Worm (Caenorhabditis elegans) whole organism, late embryonic: ENCODE results near the gene C09F5.3.

Source experiments
- C08G9.2 ChIP-seq: sonication (generic microtip); optimal IDR thresholded peaks from 2 replicates; lab custom pipeline; 2016; ENCODE audit warnings: mild to moderate bottlenecking, missing genetic modification characterization, moderate library complexity, missing compliant biosample characterization
- F13H6.1 ChIP-seq: sonication (generic microtip); optimal IDR thresholded peaks from 2 replicates; lab custom pipeline; 2016; ENCODE audit warnings: missing genetic modification characterization, missing compliant biosample characterization
- T23F11.4 ChIP-seq: fragments of 200-800 bp; sonication (Bioruptor generic); optimal IDR thresholded peaks from 2 replicates; lab custom pipeline; 2018; ENCODE audit warnings: mild to moderate bottlenecking, missing genetic modification characterization, missing compliant biosample characterization
- Y22D7AL.16 ChIP-seq: sonication (generic microtip); optimal IDR thresholded peaks from 2 replicates; lab custom pipeline; 2016; ENCODE audit warnings: missing genetic modification characterization, missing compliant biosample characterization
- ceh-19 ChIP-seq: fragments of 200-800 bp; sonication (Bioruptor generic); optimal IDR thresholded peaks from 2 replicates; lab custom pipeline; 2018; ENCODE audit warnings: mild to moderate bottlenecking, missing genetic modification characterization, missing compliant biosample characterization
- ceh-2 ChIP-seq: sonication (generic microtip); optimal IDR thresholded peaks from 2 replicates; lab custom pipeline; 2016; ENCODE audit warnings: missing genotype, missing genetic modification characterization, missing compliant biosample characterization
- ceh-22 ChIP-seq: sonication (generic microtip); optimal IDR thresholded peaks from 2 replicates; lab custom pipeline; 2017; ENCODE audit warnings: missing biosample characterization, missing genetic modification characterization
- ceh-30 ChIP-seq: fragments of 150-350 bp; optimal IDR thresholded peaks from 2 replicates; lab custom pipeline; 2014; ENCODE audit warnings: missing biosample characterization, missing genetic modification characterization
- ceh-31 ChIP-seq: sonication (generic microtip); optimal IDR thresholded peaks from 2 replicates; lab custom pipeline; 2016; ENCODE audit warnings: missing genetic modification characterization, missing compliant biosample characterization
- ceh-45 ChIP-seq: fragments of 200-800 bp; sonication (Bioruptor generic); IDR thresholded peaks from 2 replicates; pipeline ENCODE4 v1.3.6; 2022; ENCODE audit warnings: missing genetic modification reagents, missing genetic modification characterization, missing compliant biosample characterization
- ceh-48 ChIP-seq: sonication (generic microtip); optimal IDR thresholded peaks from 2 replicates; lab custom pipeline; 2016; ENCODE audit warnings: missing genetic modification characterization, inconsistent platforms, missing compliant biosample characterization
- ceh-9 ChIP-seq: sonication (generic microtip); optimal IDR thresholded peaks from 2 replicates; lab custom pipeline; 2016; ENCODE audit warnings: mild to moderate bottlenecking, missing genetic modification characterization, inconsistent platforms, missing compliant biosample characterization
- che-1 ChIP-seq: sonication (generic microtip); optimal IDR thresholded peaks from 2 replicates; lab custom pipeline; 2016; ENCODE audit warnings: mild to moderate bottlenecking, missing genetic modification characterization, missing compliant biosample characterization
- elt-2 ChIP-seq: sonication (generic microtip); optimal IDR thresholded peaks from 2 replicates; lab custom pipeline; 2016; ENCODE audit warnings: missing genetic modification reagents, missing genetic modification characterization, missing compliant biosample characterization
- elt-4 ChIP-seq: sonication (generic microtip); optimal IDR thresholded peaks from 2 replicates; lab custom pipeline; 2016; ENCODE audit warnings: missing genetic modification characterization, missing compliant biosample characterization
- ets-4 ChIP-seq: sonication (generic microtip); optimal IDR thresholded peaks from 2 replicates; lab custom pipeline; 2016; ENCODE audit warnings: missing genetic modification characterization, missing compliant biosample characterization
- fkh-6 ChIP-seq: sonication (generic microtip); optimal IDR thresholded peaks from 2 replicates; lab custom pipeline; 2016; ENCODE audit warnings: missing genetic modification characterization, missing compliant biosample characterization
- gmeb-2 ChIP-seq: sonication (generic microtip); optimal IDR thresholded peaks from 2 replicates; lab custom pipeline; 2016; ENCODE audit warnings: missing genetic modification characterization, inconsistent platforms, missing compliant biosample characterization
- hlh-15 ChIP-seq: sonication (generic microtip); optimal IDR thresholded peaks from 2 replicates; lab custom pipeline; 2016; ENCODE audit warnings: missing genetic modification characterization, missing compliant biosample characterization
- hlh-8 ChIP-seq: sonication (generic microtip); optimal IDR thresholded peaks from 2 replicates; lab custom pipeline; 2016; ENCODE audit warnings: missing genotype, missing genetic modification characterization, missing compliant biosample characterization
- lim-6 ChIP-seq: sonication (generic microtip); optimal IDR thresholded peaks from 2 replicates; lab custom pipeline; 2016; ENCODE audit warnings: missing genetic modification characterization, missing compliant biosample characterization
- madf-2 ChIP-seq: sonication (generic microtip); optimal IDR thresholded peaks from 2 replicates; lab custom pipeline; 2017; ENCODE audit warnings: missing genetic modification characterization, missing compliant biosample characterization
- mec-3 ChIP-seq: sonication (generic microtip); optimal IDR thresholded peaks from 2 replicates; lab custom pipeline; 2016; ENCODE audit warnings: borderline replicate concordance, missing genetic modification characterization, missing compliant biosample characterization
- nfya-1 ChIP-seq: sonication (generic microtip); optimal IDR thresholded peaks from 2 replicates; lab custom pipeline; 2017; ENCODE audit warnings: missing genetic modification characterization, mild to moderate bottlenecking, missing compliant biosample characterization, antibody characterized with exemption, moderate library complexity
- nhr-11 ChIP-seq: fragments of 150-350 bp; optimal IDR thresholded peaks from 2 replicates; lab custom pipeline; 2014; ENCODE audit warnings: missing biosample characterization, missing genetic modification characterization
- npax-4 ChIP-seq: sonication (generic microtip); optimal IDR thresholded peaks from 2 replicates; lab custom pipeline; 2016; ENCODE audit warnings: missing genetic modification characterization, missing compliant biosample characterization
- odd-2 ChIP-seq: sonication (generic microtip); optimal IDR thresholded peaks from 2 replicates; lab custom pipeline; 2017; ENCODE audit warnings: antibody characterized with exemption, mild to moderate bottlenecking, missing genetic modification characterization, missing compliant biosample characterization
- pax-1 ChIP-seq: fragments of 150-350 bp; optimal IDR thresholded peaks from 2 replicates; lab custom pipeline; 2014; ENCODE audit warnings: missing biosample characterization, missing genetic modification characterization
- pha-4 ChIP-seq: fragments of 150-350 bp; optimal IDR thresholded peaks from 2 replicates; lab custom pipeline; 2018; ENCODE audit warnings: missing biosample characterization, missing genetic modification reagents, missing genetic modification characterization
- pqm-1 ChIP-seq: sonication (generic microtip); optimal IDR thresholded peaks from 2 replicates; lab custom pipeline; 2016; ENCODE audit warnings: missing genetic modification characterization, missing compliant biosample characterization
- pros-1 ChIP-seq: fragments of 150-350 bp; optimal IDR thresholded peaks from 2 replicates; lab custom pipeline; 2014; ENCODE audit warnings: missing biosample characterization, missing genetic modification reagents, missing genetic modification characterization
- sox-2 ChIP-seq: fragments of 200-800 bp; sonication (Bioruptor generic); IDR thresholded peaks from 2 replicates; pipeline ENCODE4 v1.3.6; 2022; ENCODE audit warnings: missing genetic modification reagents, missing genetic modification characterization, missing compliant biosample characterization
- syd-9 ChIP-seq: sonication (generic microtip); optimal IDR thresholded peaks from 2 replicates; lab custom pipeline; 2016; ENCODE audit warnings: mild to moderate bottlenecking, missing genetic modification characterization, moderate library complexity, missing compliant biosample characterization
- tbx-2 ChIP-seq: sonication (generic microtip); optimal IDR thresholded peaks from 2 replicates; lab custom pipeline; 2016; ENCODE audit warnings: missing genetic modification characterization, missing compliant biosample characterization
- unc-42 ChIP-seq: sonication (generic microtip); optimal IDR thresholded peaks from 2 replicates; lab custom pipeline; 2016; ENCODE audit warnings: missing genotype, missing genetic modification characterization, missing compliant biosample characterization
- unc-55 ChIP-seq: sonication (generic microtip); optimal IDR thresholded peaks from 2 replicates; lab custom pipeline; 2017; ENCODE audit warnings: missing biosample characterization, missing genetic modification reagents, missing genetic modification characterization
- unc-86 ChIP-seq: sonication (generic microtip); optimal IDR thresholded peaks from 2 replicates; lab custom pipeline; 2016; ENCODE audit warnings: missing genetic modification characterization, missing compliant biosample characterization
- ztf-16 ChIP-seq: sonication (generic microtip); optimal IDR thresholded peaks from 2 replicates; lab custom pipeline; 2017; ENCODE audit warnings: missing genetic modification characterization, missing compliant biosample characterization

C09F5.3 gene

DNA sequence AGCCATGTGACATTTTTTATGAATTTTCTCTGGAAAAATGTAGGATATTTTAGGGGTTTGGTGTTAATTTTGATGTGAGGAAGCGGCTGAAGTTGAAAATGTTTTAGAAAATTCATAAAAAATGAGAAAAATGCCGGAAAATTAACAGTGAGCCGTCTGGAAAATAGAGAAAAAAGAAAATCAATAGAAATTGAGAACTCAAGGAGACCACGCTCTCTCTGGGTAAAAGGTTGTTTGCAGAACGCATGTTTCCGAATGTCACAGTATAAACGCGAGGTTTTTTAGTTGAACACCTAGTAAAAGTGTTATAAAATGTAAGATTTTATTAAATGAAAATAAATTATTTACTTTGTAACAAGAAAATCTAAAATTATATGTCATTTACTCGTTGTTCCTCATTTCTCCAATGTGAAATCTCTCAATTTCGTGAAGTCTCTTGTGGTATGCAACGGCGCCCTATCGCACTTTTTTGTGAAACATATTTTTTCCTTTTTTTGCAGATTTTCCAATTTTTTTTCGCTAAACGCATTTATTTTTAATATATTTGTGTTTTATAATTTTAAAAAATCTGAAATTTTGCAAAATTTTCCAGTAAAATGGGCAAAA lies 24.8 kb downstream of the C09F5.3 start, which contains the start of the genes tag-266 and tag-267 (continued):
- TF ChIP-seq unc-42 (tag; lab: Kevin White, UChicago): peak; percentile 66
- TF ChIP-seq ceh-2: peak; percentile 89
- TF ChIP-seq lim-6 (tag; lab: Kevin White, UChicago): peak; percentile 76
- TF ChIP-seq syd-9: no peak
- no peak for TF ChIP-seq odd-2 (tag; lab: Kevin White, UChicago)
- TF ChIP-seq sox-2: no peak
- TF ChIP-seq C08G9.2 (tag; lab: Kevin White, UChicago): peak; percentile 84
- TF ChIP-seq gmeb-2 (tag; lab: Kevin White, UChicago): peak; percentile 37
- peak; percentile 75 for TF ChIP-seq F13H6.1 (tag; lab: Kevin White, UChicago)
- peak; percentile 87 for TF ChIP-seq hlh-15 (tag; lab: Kevin White, UChicago)
- peak; percentile 94 for TF ChIP-seq elt-2
- no peak for TF ChIP-seq ceh-30 (tag; lab: Kevin White, UChicago)
- TF ChIP-seq elt-4 (tag; lab: Kevin White, UChicago): no peak
- peak; percentile 92 for TF ChIP-seq tbx-2 (tag; lab: Kevin White, UChicago)
- no peak for TF ChIP-seq pax-1 (tag; lab: Kevin White, UChicago)
- TF ChIP-seq ceh-45: no peak
- peak; percentile 21 for TF ChIP-seq npax-4

DNA sequence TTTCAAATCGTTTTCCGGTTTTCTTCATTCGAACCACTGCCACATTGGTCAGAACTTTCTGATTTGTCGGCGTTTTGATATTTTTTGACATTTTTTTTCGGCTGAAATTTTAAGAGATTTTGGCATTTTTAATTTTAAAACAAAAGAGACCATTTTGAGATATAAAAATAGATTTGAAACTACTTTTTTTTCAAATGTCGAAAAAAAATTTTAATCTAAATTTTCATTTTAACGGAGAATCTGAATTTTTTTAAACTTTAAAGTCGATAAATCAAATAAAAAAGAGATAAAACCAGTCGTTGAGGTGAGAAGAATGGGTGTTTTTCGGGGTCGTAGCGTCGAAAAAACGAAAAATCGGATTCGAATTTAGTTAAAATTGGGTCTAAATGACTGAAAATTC lies 26.7 kb downstream of the C09F5.3 start, which contains the start of gene sbds-1:
sbds-1 (minus strand) TSS at position 101 of the 400 bp plus-strand sequence.
- TF ChIP-seq nfya-1 (tag; lab: Kevin White, UChicago) (no peak), elt-2 (no peak), Y22D7AL.16 (tag; lab: Kevin White, UChicago) (no peak), ztf-16 (no peak), syd-9 (no peak), unc-55 (GFP tag; lab: Kevin White, UChicago) (no peak), gmeb-2 (tag; lab: Kevin White, UChicago) (no peak)

DNA sequence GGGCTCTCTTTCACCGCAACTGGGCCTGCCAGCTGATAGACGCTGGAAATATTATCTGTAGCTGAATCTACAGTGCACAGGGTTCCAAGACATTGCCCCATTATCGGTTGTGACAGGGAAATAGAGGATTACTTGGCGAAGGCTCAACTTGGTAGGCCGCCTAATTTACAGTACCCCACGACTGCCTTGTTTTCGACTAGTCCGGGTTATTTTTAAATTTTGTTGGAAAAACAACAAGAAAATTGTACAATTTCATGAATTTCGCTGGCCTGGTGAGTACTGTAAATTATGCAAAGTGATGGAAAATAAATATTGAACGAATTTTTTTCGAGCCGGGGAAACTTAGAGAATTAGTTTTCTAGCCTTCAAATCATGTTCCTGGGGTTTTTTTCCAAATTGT lies 29.0 kb downstream of the C09F5.3 start, which contains the start of gene T19C3.7:
T19C3.7 (minus strand) TSS at position 101 of the 400 bp plus-strand sequence.
- TF ChIP-seq gmeb-2 (tag; lab: Kevin White, UChicago) (no peak), nhr-11 (tag; lab: Kevin White, UChicago) (no peak), T23F11.4 (no peak), ceh-9 (tag; lab: Kevin White, UChicago) (no peak), mec-3 (tag; lab: Kevin White, UChicago) (no peak), fkh-6 (tag; lab: Kevin White, UChicago) (no peak), ceh-19 (GFP tag; lab: Kevin White, UChicago) (no peak), pros-1 (no peak), ets-4 (no peak), ceh-48 (no peak), ceh-31 (tag; lab: Kevin White, UChicago) (no peak)

DNA sequence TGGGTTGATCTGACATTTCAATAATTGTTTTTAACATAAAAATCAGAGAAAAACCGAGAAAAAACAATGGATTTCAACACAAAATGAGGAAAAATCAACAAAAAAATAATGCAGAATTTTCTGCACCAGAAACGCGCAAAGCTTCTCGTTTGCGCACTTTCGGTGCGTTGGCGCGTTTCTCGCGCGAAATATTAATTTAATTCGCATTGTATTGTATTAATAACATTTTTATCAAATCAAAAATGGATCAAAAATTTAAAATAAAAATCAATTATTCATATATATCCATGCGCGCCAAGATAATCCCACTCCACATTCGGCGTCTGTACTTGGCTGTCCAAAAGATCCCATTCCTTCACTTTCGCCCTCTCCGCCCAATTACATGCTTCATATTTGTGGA lies 30.4 kb downstream of the C09F5.3 start, which contains the start of gene fem-2:
fem-2 (minus strand) TSS at position 9 of the 400 bp plus-strand sequence.
- TF ChIP-seq ceh-22 (tag; lab: Kevin White, UChicago) (no peak), unc-42 (tag; lab: Kevin White, UChicago) (peak; percentile 60), unc-55 (GFP tag; lab: Kevin White, UChicago) (no peak), pha-4 (tag; lab: Kevin White, UChicago) (no peak), C08G9.2 (tag; lab: Kevin White, UChicago) (no peak), che-1 (no peak), elt-2 (peak; percentile 5), madf-2 (tag; lab: Kevin White, UChicago) (no peak), hlh-8 (tag; lab: Kevin White, UChicago) (no peak), F13H6.1 (tag; lab: Kevin White, UChicago) (no peak), pqm-1 (tag; lab: Kevin White, UChicago) (no peak), nfya-1 (tag; lab: Kevin White, UChicago) (no peak), lim-6 (tag; lab: Kevin White, UChicago) (no peak), unc-86 (tag; lab: Kevin White, UChicago) (no peak)
